Worm (Caenorhabditis elegans) whole organism, L4 larva: ENCODE measurements around the gene ncap-1.
A peak's percentile ranks its signal among the peaks of the same experiment; 100 is the strongest.

Experiments
- F10B5.3 ChIP-seq: sonication (generic microtip); optimal IDR thresholded peaks from 2 replicates; lab custom pipeline; 2016; ENCODE audit warnings: mild to moderate bottlenecking, missing genetic modification characterization, missing compliant biosample characterization
- T20F7.1 ChIP-seq: fragments of 200-800 bp; sonication (Bioruptor generic); optimal IDR thresholded peaks from 2 replicates; lab custom pipeline; 2018; ENCODE audit warnings: mild to moderate bottlenecking, missing genetic modification characterization, missing compliant biosample characterization
- Y75B8A.6 ChIP-seq: fragments of 200-800 bp; sonication (Bioruptor generic); IDR thresholded peaks from 2 replicates; pipeline ENCODE4 v1.3.6; 2022; ENCODE audit warnings: missing genetic modification reagents, missing genetic modification characterization, missing compliant biosample characterization
- ZK337.2 ChIP-seq: fragments of 200-800 bp; sonication (Bioruptor generic); IDR thresholded peaks from 2 replicates; pipeline ENCODE4 v1.3.6; 2022; ENCODE audit warnings: missing genetic modification reagents, missing genetic modification characterization, missing compliant biosample characterization
- aha-1 ChIP-seq: fragments of 150-350 bp; peaks from one replicate; lab custom pipeline; 2014; ENCODE audit warnings: missing biosample characterization, missing genetic modification characterization
- ama-1 ChIP-seq: fragments of 150-350 bp; optimal IDR thresholded peaks from 2 replicates; lab custom pipeline; 2014; ENCODE audit warnings: inconsistent platforms, mixed read lengths
- ceh-20 ChIP-seq: fragments of 200-800 bp; sonication (Bioruptor generic); IDR thresholded peaks from 2 replicates; pipeline ENCODE4 v1.3.6; 2022; ENCODE audit warnings: missing genetic modification reagents, missing genetic modification characterization, missing compliant biosample characterization
- ceh-28 ChIP-seq: fragments of 150-350 bp; optimal IDR thresholded peaks from 2 replicates; lab custom pipeline; 2014; ENCODE audit warnings: missing biosample characterization, missing genetic modification reagents, missing genetic modification characterization
- ceh-32 ChIP-seq: sonication (generic microtip); optimal IDR thresholded peaks from 2 replicates; lab custom pipeline; 2016; ENCODE audit warnings: mild to moderate bottlenecking, missing genetic modification characterization, missing compliant biosample characterization; ENCODE audit not compliant: poor library complexity
- ceh-62 ChIP-seq: sonication (generic microtip); optimal IDR thresholded peaks from 2 replicates; lab custom pipeline; 2017; ENCODE audit warnings: missing biosample characterization, missing genetic modification characterization
- ceh-82 ChIP-seq: sonication (generic microtip); optimal IDR thresholded peaks from 2 replicates; lab custom pipeline; 2017; ENCODE audit warnings: missing biosample characterization, missing genetic modification characterization
- ces-1 ChIP-seq: fragments of 150-350 bp; sonication (generic microtip); optimal IDR thresholded peaks from 4 replicates; lab custom pipeline; 2014; ENCODE audit warnings: missing biosample characterization, missing genetic modification reagents, missing genetic modification characterization
- daf-8 ChIP-seq: fragments of 200-800 bp; sonication (Bioruptor generic); IDR thresholded peaks from 2 replicates; pipeline ENCODE4 v1.3.6; 2022; ENCODE audit warnings: missing genetic modification characterization, missing compliant biosample characterization
- dpl-1 ChIP-seq: fragments of 150-350 bp; optimal IDR thresholded peaks from 2 replicates; lab custom pipeline; 2014; ENCODE audit warnings: missing biosample characterization, missing genetic modification reagents, missing genetic modification characterization
- egl-43 ChIP-seq: fragments of 200-800 bp; sonication (Bioruptor generic); IDR thresholded peaks from 2 replicates; pipeline ENCODE4 v1.3.6; 2022; ENCODE audit warnings: missing genetic modification reagents, missing genetic modification characterization, missing compliant biosample characterization
- fos-1 ChIP-seq: fragments of 150-350 bp; optimal IDR thresholded peaks from 2 replicates; lab custom pipeline; 2014; ENCODE audit warnings: missing biosample characterization, missing genetic modification characterization
- hlh-30 ChIP-seq: sonication (generic microtip); optimal IDR thresholded peaks from 2 replicates; lab custom pipeline; 2017; ENCODE audit warnings: antibody characterized with exemption, mild to moderate bottlenecking, missing genetic modification characterization, missing compliant biosample characterization; ENCODE audit not compliant: insufficient read depth
- hmg-1.1 ChIP-seq: fragments of 200-800 bp; sonication (Bioruptor generic); IDR thresholded peaks from 2 replicates; pipeline ENCODE4 v1.3.6; 2022; ENCODE audit warnings: missing genetic modification reagents, missing genetic modification characterization, missing compliant biosample characterization
- jun-1 ChIP-seq: fragments of 150-350 bp; optimal IDR thresholded peaks from 2 replicates; lab custom pipeline; 2014; ENCODE audit warnings: missing biosample characterization, missing genetic modification reagents, missing genetic modification characterization
- lin-1 ChIP-seq: fragments of 200-800 bp; sonication (Bioruptor generic); IDR thresholded peaks from 2 replicates; pipeline ENCODE4 v1.3.6; 2022; ENCODE audit warnings: missing genetic modification reagents, missing genetic modification characterization, missing compliant biosample characterization
- lsy-2 ChIP-seq, 2 experiments: fragments of 150-350 bp in 1 of 2; sonication (generic microtip) in 1 of 2; optimal IDR thresholded peaks; 2 replicates each; lab custom pipeline; 2014 to 2017; ENCODE audit warnings: missing biosample characterization in 2 of 2, missing genetic modification characterization in 2 of 2
- madf-5 ChIP-seq, 2 experiments: fragments of 200-800 bp; sonication (Bioruptor generic); IDR thresholded peaks; 2 replicates each; pipeline ENCODE4 v1.3.6; 2022; ENCODE audit warnings: missing compliant biosample characterization in 2 of 2, missing genetic modification characterization in 2 of 2
- madf-9 ChIP-seq: fragments of 200-800 bp; sonication (Bioruptor generic); conservative IDR thresholded peaks from 2 replicates; pipeline ENCODE4 v1.3.6; 2022; ENCODE audit warnings: missing genetic modification reagents, missing genetic modification characterization, missing compliant biosample characterization
- mdl-1 ChIP-seq, 2 experiments: fragments of 150-350 bp in 1 of 2; sonication (generic microtip) in 1 of 2; optimal IDR thresholded peaks; 2 replicates each; lab custom pipeline; 2014 to 2017; ENCODE audit warnings: missing biosample characterization in 2 of 2, missing genetic modification characterization in 2 of 2
- mdt-29 ChIP-seq: fragments of 200-800 bp; sonication (Bioruptor generic); IDR thresholded peaks from 2 replicates; pipeline ENCODE4 v1.3.6; 2022; ENCODE audit warnings: missing genetic modification reagents, missing genetic modification characterization, missing compliant biosample characterization
- mes-2 ChIP-seq: sonication (generic microtip); optimal IDR thresholded peaks from 2 replicates; lab custom pipeline; 2016; ENCODE audit warnings: missing genotype, mild to moderate bottlenecking, missing genetic modification characterization, missing compliant biosample characterization; ENCODE audit not compliant: poor library complexity, severe bottlenecking
- mxl-2 ChIP-seq: fragments of 200-800 bp; sonication (Bioruptor generic); conservative IDR thresholded peaks from 2 replicates; pipeline ENCODE4 v1.3.6; 2022; ENCODE audit warnings: missing genetic modification reagents, missing genetic modification characterization, missing compliant biosample characterization
- nhr-10 ChIP-seq: fragments of 150-350 bp; optimal IDR thresholded peaks from 2 replicates; lab custom pipeline; 2014; ENCODE audit warnings: missing biosample characterization, missing genetic modification characterization
- pha-4 ChIP-seq, 2 experiments: fragments of 150-350 bp in 1 of 2; fragments of 200-800 bp in 1 of 2; sonication (Bioruptor generic) in 1 of 2; IDR thresholded peaks in 1 of 2; optimal IDR thresholded peaks in 1 of 2; 2 replicates each; pipeline versions ENCODE4 v1.3.6 to Lab custom; 2014 to 2022; ENCODE audit warnings: missing genetic modification characterization in 2 of 2, missing genetic modification reagents in 2 of 2, missing biosample characterization in 1 of 2, missing compliant biosample characterization in 1 of 2
- set-16 ChIP-seq: fragments of 200-800 bp; sonication (Bioruptor generic); IDR thresholded peaks from 2 replicates; pipeline ENCODE4 v1.3.6; 2022; ENCODE audit warnings: missing genetic modification reagents, missing genetic modification characterization, missing compliant biosample characterization
- snpc-1.2 ChIP-seq: fragments of 200-800 bp; sonication (Bioruptor generic); IDR thresholded peaks from 2 replicates; pipeline ENCODE4 v1.3.6; 2022; ENCODE audit warnings: missing genetic modification reagents, missing genetic modification characterization, missing compliant biosample characterization
- tra-1 ChIP-seq: fragments of 200-800 bp; sonication (Bioruptor generic); IDR thresholded peaks from 2 replicates; pipeline ENCODE4 v1.3.6; 2022; ENCODE audit warnings: missing genetic modification reagents, missing genetic modification characterization, missing compliant biosample characterization
- zfp-3 ChIP-seq: fragments of 200-800 bp; sonication (Bioruptor generic); conservative IDR thresholded peaks from 2 replicates; pipeline ENCODE4 v1.3.6; 2022; ENCODE audit warnings: missing genetic modification reagents, missing genetic modification characterization, missing compliant biosample characterization

The ncap-1 gene

ce11 chrII:2920817-2921458 is 1.8 kb upstream of the ncap-1 start (continued):
- peak; percentile 18 for TF ChIP-seq F10B5.3
- no peak for TF ChIP-seq ces-1 (GFP tag; lab: Kevin White, UChicago)
- TF ChIP-seq zfp-3: 0 out of 2 replicates have a peak, but pooled peaks have one; percentile 6
- TF ChIP-seq hlh-30 (tag; lab: Kevin White, UChicago): peak; percentile 97
- peak; percentile 41; the same call in 1 of the 2 replicates for TF ChIP-seq tra-1

ce11 chrII:2920234-2920633 is 1.1 kb upstream of the ncap-1 start:
- TF ChIP-seq mes-2 (tag; lab: Kevin White, UChicago): no peak
- peak; percentile 7 for TF ChIP-seq aha-1 (tag; lab: Kevin White, UChicago)
- no peak for TF ChIP-seq egl-43 (GFP tag; lab: Robert Waterston, UW)
- TF ChIP-seq mdl-1 (tag; optimal IDR thresholded peaks at IDR 0.05; lab: Kevin White, UChicago): no peak
- no peak for TF ChIP-seq ceh-28 (tag; lab: Kevin White, UChicago)
- TF ChIP-seq set-16 (GFP tag; lab: Robert Waterston, UW): peak; percentile 94

ce11 chrII:2913505-2913904 is 5.6 kb downstream of the ncap-1 start, which contains the start of gene ubc-15:
TSS of gene ubc-15 (minus strand) at chrII:2913605.
- no peak for TF ChIP-seq lsy-2 (tag; optimal IDR thresholded peaks at IDR 0.05; lab: Kevin White, UChicago)
- TF ChIP-seq madf-9: no peak
- no peak for TF ChIP-seq ceh-62
- no peak for TF ChIP-seq ama-1
- TF ChIP-seq nhr-10: no peak

ce11 chrII:2903748-2904147 is 15.4 kb downstream of the ncap-1 start:
- TF ChIP-seq ceh-62 (no peak), aha-1 (tag; lab: Kevin White, UChicago) (peak; percentile 63), pha-4 (GFP tag; IDR thresholded peaks at IDR 0.05; lab: Robert Waterston, UW) (peak; percentile 64; the same call in 1 of the 2 replicates), pha-4 (tag; optimal IDR thresholded peaks at IDR 0.05; lab: Kevin White, UChicago) (no peak), set-16 (GFP tag; lab: Robert Waterston, UW) (peak; percentile 96), hlh-30 (tag; lab: Kevin White, UChicago) (no peak)
- TF ChIP-seq, all 104 proteins: peak for 3

- TF ChIP-seq mxl-2: no peak
- TF ChIP-seq fos-1 (tag; lab: Kevin White, UChicago): no peak
- TF ChIP-seq snpc-1.2 (GFP tag; lab: Robert Waterston, UW): no peak
- no peak for TF ChIP-seq jun-1
- peak; percentile 92 for TF ChIP-seq ceh-28 (tag; lab: Kevin White, UChicago)
- no peak for TF ChIP-seq ceh-62
Observed at ce11 chrII:2901158-2901557, 18.0 kb downstream of the ncap-1 start.

ce11 chrII:2900248-2900647 is 18.9 kb downstream of the ncap-1 start, which contains the start of gene ubc-26:
TSS of gene ubc-26 (minus strand) at chrII:2900348.
- TF ChIP-seq daf-8 (no peak), Y75B8A.6 (GFP tag; lab: Robert Waterston, UW) (no peak), ceh-28 (tag; lab: Kevin White, UChicago) (no peak), madf-5 (GFP tag; IDR thresholded peaks at IDR 0.05; lab: Robert Waterston, UW) (no peak), hmg-1.1 (no peak), ceh-82 (tag; lab: Kevin White, UChicago) (no peak), ZK337.2 (no peak), mdt-29 (GFP tag; lab: Robert Waterston, UW) (no peak), dpl-1 (GFP tag; lab: Kevin White, UChicago) (no peak), lin-1 (GFP tag; lab: Robert Waterston, UW) (no peak), T20F7.1 (GFP tag; lab: Kevin White, UChicago) (no peak), ceh-32 (tag; lab: Kevin White, UChicago) (no peak), ceh-20 (GFP tag; lab: Robert Waterston, UW) (no peak)
- TF ChIP-seq, all 104 proteins: peak for 0
